Fruit fly (Drosophila melanogaster): Measurements from ENCODE around the gene tant.
A peak's percentile ranks its signal among the peaks of the same experiment; 100 is the strongest.

The tant gene

dm6 chr3L:6094697-6095096 lies 39.8 kb downstream of the tant start, which contains the start of the genes CG10467 and loj (continued):
- TF ChIP-seq Gsc (GFP tag; IDR thresholded peaks at IDR 0.05) = peak; percentile 95
- peak; percentile 96 for TF ChIP-seq slou (GFP tag; optimal IDR thresholded peaks at IDR 0.05)
- peak; percentile 93 for TF ChIP-seq Atf6 (GFP tag; IDR thresholded peaks at IDR 0.05)
- peak; percentile 95 for TF ChIP-seq CG8765 (GFP tag; IDR thresholded peaks at IDR 0.05)
- no peak for TF ChIP-seq TFAM (GFP tag; optimal IDR thresholded peaks at IDR 0.05)
- peak; percentile 97 for TF ChIP-seq E2f1 (GFP tag; IDR thresholded peaks at IDR 0.05)
- peak; percentile 96 for TF ChIP-seq CG17328 (GFP tag; IDR thresholded peaks at IDR 0.05)
- TF ChIP-seq Dek (tag; optimal IDR thresholded peaks at IDR 0.05) = peak; percentile 93
- no peak for TF ChIP-seq nom (GFP tag; optimal IDR thresholded peaks at IDR 0.05)
- peak; percentile 58 for TF ChIP-seq bbx (GFP tag; IDR thresholded peaks at IDR 0.05; ENCODE audit: partially characterized antibody)
- TF ChIP-seq HLHmδ (GFP tag; optimal IDR thresholded peaks at IDR 0.05) = no peak
- TF ChIP-seq grn (GFP tag; optimal IDR thresholded peaks at IDR 0.05) = peak; percentile 67
- TF ChIP-seq H15 (GFP tag; IDR thresholded peaks at IDR 0.05) = peak; percentile 96
- peak; percentile 63 for TF ChIP-seq CG2129 (GFP tag; IDR thresholded peaks at IDR 0.05; ENCODE audit: partially characterized antibody)
- TF ChIP-seq kah (GFP tag; optimal IDR thresholded peaks at IDR 0.05) = peak; percentile 81
- TF ChIP-seq CG11093 (GFP tag; IDR thresholded peaks at IDR 0.05) = peak; percentile 97
- TF ChIP-seq CG10209 (GFP tag; optimal IDR thresholded peaks at IDR 0.05) = peak; percentile 95
- TF ChIP-seq ATbp (GFP tag; optimal IDR thresholded peaks at IDR 0.05) = peak; percentile 85
- TF ChIP-seq Sox100B (GFP tag; optimal IDR thresholded peaks at IDR 0.05) = peak; percentile 88
- TF ChIP-seq fd96Cb (tag; optimal IDR thresholded peaks at IDR 0.05) = peak; percentile 97
- peak; percentile 94 for TF ChIP-seq CG7271 (tag; optimal IDR thresholded peaks at IDR 0.05)
- peak; percentile 95 for TF ChIP-seq CG2678 (tag; optimal IDR thresholded peaks at IDR 0.05)
- TF ChIP-seq Dfd (GFP tag; optimal IDR thresholded peaks at IDR 0.05) = peak in 1 of 2 experiments; percentile 35
- peak; percentile 91 for TF ChIP-seq Sry-δ (GFP tag; optimal IDR thresholded peaks at IDR 0.05)
- TF ChIP-seq CG13894 (tag; optimal IDR thresholded peaks at IDR 0.05) = peak; percentile 93
- peak; percentile 95 for TF ChIP-seq CG15269 (tag; optimal IDR thresholded peaks at IDR 0.05)
- no peak for TF ChIP-seq cg (GFP tag; optimal IDR thresholded peaks at IDR 0.05)
- peak; percentile 67 for TF ChIP-seq CG8359 (GFP tag; optimal IDR thresholded peaks at IDR 0.05; ENCODE audit: borderline replicate concordance)
- peak; percentile 43 for TF ChIP-seq CG12071 (GFP tag; optimal IDR thresholded peaks at IDR 0.05)
- peak in 1 of 2 experiments; percentile 78 for TF ChIP-seq Eip74EF (GFP tag; optimal IDR thresholded peaks at IDR 0.05)
- peak; percentile 96 for TF ChIP-seq B-H1 (GFP tag; IDR thresholded peaks at IDR 0.05)
- TF ChIP-seq mam (GFP tag; optimal IDR thresholded peaks at IDR 0.05) = peak; percentile 93
- TF ChIP-seq BEAF-32 (GFP tag; optimal IDR thresholded peaks at IDR 0.05) = peak; percentile 85
- peak; percentile 98 for TF ChIP-seq lmd (GFP tag; IDR thresholded peaks at IDR 0.05)
- TF ChIP-seq CG10979 (tag; optimal IDR thresholded peaks at IDR 0.05) = peak; percentile 94
- peak; percentile 57; the same call in 1 of the 3 replicates for TF ChIP-seq z (GFP tag; IDR thresholded peaks at IDR 0.05)
- TF ChIP-seq CTCF (GFP tag; optimal IDR thresholded peaks at IDR 0.05) = peak; percentile 30
- peak; percentile 91 to 97 for TF ChIP-seq crp (GFP tag; optimal IDR thresholded peaks at IDR 0.05)
- peak; percentile 73 for TF ChIP-seq Dad (GFP tag; optimal IDR thresholded peaks at IDR 0.05)
- TF ChIP-seq Dbx (GFP tag; IDR thresholded peaks at IDR 0.05) = peak; percentile 98
- TF ChIP-seq CG43689 (GFP tag; IDR thresholded peaks at IDR 0.05) = peak; percentile 87
- TF ChIP-seq kni (GFP tag; optimal IDR thresholded peaks at IDR 0.05) = peak; percentile 77
- no peak for TF ChIP-seq usp (GFP tag; optimal IDR thresholded peaks at IDR 0.05)
- TF ChIP-seq crol (GFP tag; IDR thresholded peaks at IDR 0.05) = peak; percentile 47; the same call in 1 of the 2 replicates
- peak; percentile 53 for TF ChIP-seq mirr (GFP tag; optimal IDR thresholded peaks at IDR 0.05)
- TF ChIP-seq cwo (GFP tag; optimal IDR thresholded peaks at IDR 0.05) = peak; percentile 83
- TF ChIP-seq Opbp (GFP tag; IDR thresholded peaks at IDR 0.05; ENCODE audit: partially characterized antibody) = peak; percentile 78
- TF ChIP-seq peb (GFP tag; IDR thresholded peaks at IDR 0.05) = peak; percentile 92
- peak; percentile 93 for TF ChIP-seq dmrt99B (tag; optimal IDR thresholded peaks at IDR 0.05)
- TF ChIP-seq CG14710 (tag; optimal IDR thresholded peaks at IDR 0.05) = peak; percentile 97

Data from whole organism, embryonic.